Fruit fly (Drosophila melanogaster): Measurements from ENCODE around the gene ATPsynbetaL.
A peak's percentile ranks its signal among the peaks of the same experiment; 100 is the strongest.

ATPsynbetaL gene

DNA sequence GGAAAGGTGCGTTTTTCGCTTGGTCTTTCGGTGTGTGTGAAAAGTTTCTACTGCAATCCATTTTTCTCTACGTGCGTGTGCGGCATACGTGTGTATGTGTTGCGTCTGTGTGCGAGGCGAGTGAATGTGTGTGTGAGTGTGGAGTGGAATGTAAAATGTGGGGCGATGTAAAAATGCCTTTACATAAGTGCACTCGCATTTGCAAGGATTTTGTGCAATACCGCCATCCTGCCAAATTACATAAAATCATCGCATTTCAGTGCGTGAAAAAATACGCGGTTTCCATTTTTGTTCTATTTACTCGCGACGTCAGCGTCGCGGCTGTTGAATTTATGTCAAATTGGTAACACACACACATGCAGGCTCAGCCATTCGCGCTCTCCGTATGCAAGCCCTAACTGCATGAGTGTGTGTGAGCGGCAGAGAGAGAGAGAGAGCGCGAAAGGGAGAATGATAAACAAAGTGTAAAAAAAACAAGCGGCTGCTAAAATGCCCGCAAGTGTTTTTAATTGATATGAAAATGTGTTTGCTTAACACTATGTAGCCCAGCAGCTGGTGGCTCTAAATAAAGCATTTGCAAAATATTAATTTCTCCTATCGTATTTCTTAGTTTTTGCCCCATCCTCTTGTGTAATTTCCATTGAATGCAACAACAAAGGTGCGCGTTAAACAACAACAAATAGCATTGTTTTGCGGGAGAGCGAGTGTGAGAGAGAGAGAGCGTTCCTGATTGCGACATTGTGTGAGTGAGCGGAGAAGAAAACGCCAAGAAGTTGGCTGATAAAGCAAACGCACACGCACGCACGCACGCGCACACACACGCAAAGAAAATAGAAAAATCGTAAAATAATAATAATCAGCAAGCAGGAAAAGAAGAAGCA lies 45.2 kb upstream of the ATPsynbetaL start (continued):
- TF ChIP-seq CG8089 (GFP tag; optimal IDR thresholded peaks at IDR 0.05) (no peak), lola (GFP tag; optimal IDR thresholded peaks at IDR 0.05) (peak in 2 of 3 experiments; percentile 71 to 96), amos (GFP tag; IDR thresholded peaks at IDR 0.05; ENCODE audit: partially characterized antibody) (no peak), CG11247 (GFP tag; IDR thresholded peaks at IDR 0.05) (no peak), CG34224 (GFP tag; IDR thresholded peaks at IDR 0.05; ENCODE audit: partially characterized antibody) (no peak), CG34376 (GFP tag; optimal IDR thresholded peaks at IDR 0.05) (peak; percentile 12), grn (GFP tag; optimal IDR thresholded peaks at IDR 0.05) (no peak), CG9609 (GFP tag; optimal IDR thresholded peaks at IDR 0.05) (no peak), CG11398 (GFP tag; optimal IDR thresholded peaks at IDR 0.05) (no peak), knrl (GFP tag; IDR thresholded peaks at IDR 0.05; ENCODE audit: partially characterized antibody) (peak; percentile 33; the same call in 2 of the 3 replicates), CG8290 (GFP tag; optimal IDR thresholded peaks at IDR 0.05) (no peak), CG8290 (tag; optimal IDR thresholded peaks at IDR 0.05) (no peak), HLH54F (GFP tag; optimal IDR thresholded peaks at IDR 0.05) (no peak), Drgx (GFP tag; IDR thresholded peaks at IDR 0.05) (peak; percentile 22; the same call in 1 of the 2 replicates), CG3163 (GFP tag; optimal IDR thresholded peaks at IDR 0.05) (no peak), D (optimal IDR thresholded peaks at IDR 0.05) (peak; percentile 80), D (GFP tag; optimal IDR thresholded peaks at IDR 0.05) (peak; percentile 25), Pdp1 (GFP tag; optimal IDR thresholded peaks at IDR 0.05) (peak in 1 of 2 experiments; percentile 78), CG5180 (GFP tag; optimal IDR thresholded peaks at IDR 0.05) (no peak), rib (GFP tag; IDR thresholded peaks at IDR 0.05) (no peak), Eip74EF (GFP tag; optimal IDR thresholded peaks at IDR 0.05) (peak; percentile 8 to 89), CG18764 (GFP tag; optimal IDR thresholded peaks at IDR 0.05) (no peak), CG14860 (GFP tag; IDR thresholded peaks at IDR 0.05; ENCODE audit: partially characterized antibody) (no peak), Fer2 (tag; optimal IDR thresholded peaks at IDR 0.05) (no peak), dan (GFP tag; IDR thresholded peaks at IDR 0.05) (no peak), ash1 (GFP tag; optimal IDR thresholded peaks at IDR 0.05) (no peak), CG10267 (tag; optimal IDR thresholded peaks at IDR 0.05) (no peak), bbx (GFP tag; IDR thresholded peaks at IDR 0.05; ENCODE audit: partially characterized antibody) (0 out of 2 replicates have a peak, but pooled peaks have one; percentile 10), slp2 (GFP tag; optimal IDR thresholded peaks at IDR 0.05) (no peak), ttk (GFP tag; IDR thresholded peaks at IDR 0.05) (no peak), Doc3 (GFP tag; IDR thresholded peaks at IDR 0.05; ENCODE audit: partially characterized antibody) (no peak), wdn (GFP tag; IDR thresholded peaks at IDR 0.05) (no peak), CG12942 (GFP tag; optimal IDR thresholded peaks at IDR 0.05) (no peak), CG11456 (GFP tag; IDR thresholded peaks at IDR 0.05) (no peak), CG9727 (GFP tag; optimal IDR thresholded peaks at IDR 0.05) (peak; percentile 7), Chrac-16 (GFP tag; optimal IDR thresholded peaks at IDR 0.05) (no peak), Side (GFP tag; optimal IDR thresholded peaks at IDR 0.05) (no peak), cwo (GFP tag; optimal IDR thresholded peaks at IDR 0.05) (no peak), Med (GFP tag) (peak; percentile 77), Ssrp (tag; optimal IDR thresholded peaks at IDR 0.05) (no peak), Bgb (GFP tag; IDR thresholded peaks at IDR 0.05; ENCODE audit: partially characterized antibody) (peak; percentile 17; the same call in 1 of the 2 replicates), CG31441 (GFP tag; IDR thresholded peaks at IDR 0.05) (no peak), CG18262 (tag; optimal IDR thresholded peaks at IDR 0.05) (no peak), phol (tag; optimal IDR thresholded peaks at IDR 0.05) (no peak), sob (GFP tag; IDR thresholded peaks at IDR 0.05) (no peak), Hsf (GFP tag; optimal IDR thresholded peaks at IDR 0.05) (no peak), CG17829 (tag; optimal IDR thresholded peaks at IDR 0.05) (no peak), CG7928 (GFP tag; optimal IDR thresholded peaks at IDR 0.05) (no peak)

All from whole organism, embryonic.